Fruit fly (Drosophila melanogaster) whole organism, embryonic: Measurements from ENCODE around the gene Ugt316A1.

Experiments
- Blimp-1 ChIP-seq: fragments of 200-800 bp; sonication (Bioruptor generic); optimal IDR thresholded peaks from 3 replicates; lab custom pipeline; 2018; ENCODE audit warnings: missing biosample characterization, missing genetic modification characterization, mild to moderate bottlenecking, moderate library complexity, missing genetic modification reagents
- BtbVII ChIP-seq: fragments of 200-800 bp; sonication (Bioruptor generic); optimal IDR thresholded peaks from 3 replicates; lab custom pipeline; 2017; ENCODE audit warnings: missing biosample characterization, mild to moderate bottlenecking, missing genetic modification characterization
- CG10209 ChIP-seq: fragments of 200-800 bp; sonication (Bioruptor generic); optimal IDR thresholded peaks from 3 replicates; lab custom pipeline; 2017; ENCODE audit warnings: missing biosample characterization, mild to moderate bottlenecking, missing genetic modification characterization, missing genetic modification reagents
- CG10267 ChIP-seq: fragments of 200-800 bp; sonication (Bioruptor generic); optimal IDR thresholded peaks from 2 replicates; lab custom pipeline; 2018; ENCODE audit warnings: missing biosample characterization, mild to moderate bottlenecking, missing genetic modification characterization, moderate library complexity
- CG10431 ChIP-seq: fragments of 200-800 bp; sonication (Bioruptor generic); optimal IDR thresholded peaks from 3 replicates; lab custom pipeline; 2018; ENCODE audit warnings: missing biosample characterization, mild to moderate bottlenecking, missing genetic modification characterization
- CG10979 ChIP-seq: fragments of 200-800 bp; sonication (Bioruptor generic); optimal IDR thresholded peaks from 2 replicates; lab custom pipeline; 2018; ENCODE audit warnings: missing biosample characterization, mild to moderate bottlenecking, missing genetic modification characterization, moderate library complexity
- CG11085 ChIP-seq: fragments of 200-800 bp; sonication (Bioruptor generic); IDR thresholded peaks from 2 replicates; pipeline ENCODE4 v1.3.6; 2022; ENCODE audit warnings: missing biosample characterization, missing genetic modification characterization
- CG11504 ChIP-seq: fragments of 200-800 bp; sonication (Bioruptor generic); optimal IDR thresholded peaks from 3 replicates; lab custom pipeline; 2019; ENCODE audit warnings: missing biosample characterization, mild to moderate bottlenecking, missing genetic modification characterization, moderate library complexity
- CG13296 ChIP-seq: fragments of 200-800 bp; sonication (Bioruptor generic); optimal IDR thresholded peaks from 3 replicates; lab custom pipeline; 2018; ENCODE audit warnings: missing biosample characterization, mild to moderate bottlenecking, missing genetic modification characterization
- CG14710 ChIP-seq: fragments of 200-800 bp; sonication (Bioruptor generic); optimal IDR thresholded peaks from 3 replicates; lab custom pipeline; 2019; ENCODE audit warnings: missing biosample characterization, mild to moderate bottlenecking, missing genetic modification characterization, moderate library complexity
- CG15269 ChIP-seq: fragments of 200-800 bp; sonication (Bioruptor generic); optimal IDR thresholded peaks from 2 replicates; lab custom pipeline; 2018; ENCODE audit warnings: missing biosample characterization, mild to moderate bottlenecking, missing genetic modification characterization, moderate library complexity
- CG16815 ChIP-seq: fragments of 200-800 bp; sonication (Bioruptor generic); optimal IDR thresholded peaks from 3 replicates; lab custom pipeline; 2017; ENCODE audit warnings: missing biosample characterization, mild to moderate bottlenecking, missing genetic modification characterization
- CG1832 ChIP-seq: fragments of 200-800 bp; sonication (Bioruptor generic); optimal IDR thresholded peaks from 2 replicates; lab custom pipeline; 2017; ENCODE audit warnings: missing biosample characterization, mild to moderate bottlenecking, missing genetic modification characterization, inconsistent platforms
- CG18619 ChIP-seq: fragments of 200-800 bp; sonication (Bioruptor generic); optimal IDR thresholded peaks from 3 replicates; lab custom pipeline; 2017; ENCODE audit warnings: missing biosample characterization, mild to moderate bottlenecking, missing genetic modification characterization
- CG2202 ChIP-seq: fragments of 200-800 bp; sonication (Bioruptor generic); optimal IDR thresholded peaks from 2 replicates; lab custom pipeline; 2018; ENCODE audit warnings: missing biosample characterization, mild to moderate bottlenecking, missing genetic modification characterization
- CG2889 ChIP-seq: fragments of 200-800 bp; sonication (Bioruptor generic); IDR thresholded peaks from 3 replicates; pipeline ENCODE4 v1.3.6; 2022; ENCODE audit warnings: missing biosample characterization, missing genetic modification characterization
- CG30431 ChIP-seq: fragments of 200-800 bp; sonication (Bioruptor generic); optimal IDR thresholded peaks from 2 replicates; lab custom pipeline; 2017; ENCODE audit warnings: missing biosample characterization, missing genetic modification characterization
- CG6689 ChIP-seq: fragments of 200-800 bp; sonication (Bioruptor generic); IDR thresholded peaks from 2 replicates; pipeline ENCODE4 v1.3.6; 2022; ENCODE audit warnings: missing biosample characterization, missing genetic modification characterization
- CG6854 ChIP-seq: fragments of 200-800 bp; sonication (Bioruptor generic); optimal IDR thresholded peaks from 3 replicates; lab custom pipeline; 2017; ENCODE audit warnings: missing biosample characterization, mild to moderate bottlenecking, missing genetic modification characterization
- Dbx ChIP-seq: fragments of 200-800 bp; sonication (Bioruptor generic); IDR thresholded peaks from 3 replicates; pipeline ENCODE4 v1.3.6; 2022; ENCODE audit warnings: missing biosample characterization, missing genetic modification characterization
- Drgx ChIP-seq: fragments of 200-800 bp; sonication (Bioruptor generic); IDR thresholded peaks from 2 replicates; pipeline ENCODE4 v1.3.6; 2022; ENCODE audit warnings: missing biosample characterization, missing genetic modification characterization
- Fer2 ChIP-seq: fragments of 200-800 bp; sonication (Bioruptor generic); optimal IDR thresholded peaks from 2 replicates; lab custom pipeline; 2018; ENCODE audit warnings: missing biosample characterization, mild to moderate bottlenecking, missing genetic modification characterization, moderate library complexity
- Hr3 ChIP-seq: fragments of 200-800 bp; sonication (Bioruptor generic); optimal IDR thresholded peaks from 3 replicates; lab custom pipeline; 2016; ENCODE audit warnings: missing biosample characterization, missing genetic modification characterization
- Hr78 ChIP-seq, 2 experiments: fragments of 200-800 bp in 1 of 2; fragments of >200 bp in 1 of 2; sonication (Bioruptor generic) in 1 of 2; optimal IDR thresholded peaks; 2 replicates each; lab custom pipeline; 2017 to 2019; ENCODE audit warnings: missing biosample characterization in 2 of 2, missing genetic modification characterization in 2 of 2, mild to moderate bottlenecking in 1 of 2, moderate library complexity in 1 of 2
- Hsf ChIP-seq: fragments of 200-800 bp; sonication (Bioruptor generic); optimal IDR thresholded peaks from 3 replicates; lab custom pipeline; 2016; ENCODE audit warnings: missing biosample characterization, missing genetic modification characterization
- Nf-YB ChIP-seq: fragments of 200-800 bp; sonication (Bioruptor generic); optimal IDR thresholded peaks from 3 replicates; lab custom pipeline; 2019; ENCODE audit warnings: missing biosample characterization, mild to moderate bottlenecking, missing genetic modification characterization, moderate library complexity
- bcd ChIP-seq: fragments of 200-800 bp; sonication (Bioruptor generic); optimal IDR thresholded peaks from 2 replicates; lab custom pipeline; 2017; ENCODE audit warnings: missing biosample characterization, mild to moderate bottlenecking, missing genetic modification characterization
- cwo ChIP-seq: fragments of 200-800 bp; sonication (Bioruptor generic); optimal IDR thresholded peaks from 3 replicates; lab custom pipeline; 2017; ENCODE audit warnings: missing biosample characterization, missing genetic modification characterization, mild to moderate bottlenecking, moderate library complexity, missing genetic modification reagents
- dmrt11E ChIP-seq: fragments of 200-800 bp; sonication (Bioruptor generic); optimal IDR thresholded peaks from 3 replicates; lab custom pipeline; 2018; ENCODE audit warnings: missing biosample characterization, mild to moderate bottlenecking, missing genetic modification characterization, moderate library complexity
- fru ChIP-seq: fragments of >200 bp; optimal IDR thresholded peaks from 2 replicates; lab custom pipeline; 2017
- gem ChIP-seq: fragments of 200-800 bp; sonication (Bioruptor generic); optimal IDR thresholded peaks from 2 replicates; lab custom pipeline; 2019; ENCODE audit warnings: missing biosample characterization, mild to moderate bottlenecking, missing genetic modification characterization, moderate library complexity
- gsb-n ChIP-seq: fragments of 200-800 bp; sonication (Bioruptor generic); optimal IDR thresholded peaks from 3 replicates; lab custom pipeline; 2018; ENCODE audit warnings: missing biosample characterization, mild to moderate bottlenecking, missing genetic modification characterization
- insv ChIP-seq, 2 experiments: fragments of 200-800 bp; sonication (Bioruptor generic); optimal IDR thresholded peaks; 3 replicates each; lab custom pipeline; 2016 to 2018; ENCODE audit warnings: missing biosample characterization in 2 of 2, missing genetic modification characterization in 2 of 2
- jumu ChIP-seq: fragments of 200-800 bp; sonication (Bioruptor generic); optimal IDR thresholded peaks from 3 replicates; lab custom pipeline; 2016; ENCODE audit warnings: missing biosample characterization, missing genetic modification characterization
- lab ChIP-seq: fragments of 200-800 bp; sonication (Bioruptor generic); optimal IDR thresholded peaks from 3 replicates; lab custom pipeline; 2017; ENCODE audit warnings: missing biosample characterization, missing genetic modification characterization, mild to moderate bottlenecking, moderate library complexity, missing genetic modification reagents
- mam ChIP-seq: fragments of 200-800 bp; sonication (Bioruptor generic); optimal IDR thresholded peaks from 3 replicates; lab custom pipeline; 2016; ENCODE audit warnings: missing biosample characterization, missing genetic modification characterization
- nerfin-1 ChIP-seq: fragments of 200-800 bp; sonication (Bioruptor generic); optimal IDR thresholded peaks from 3 replicates; lab custom pipeline; 2019; ENCODE audit warnings: missing biosample characterization, mild to moderate bottlenecking, missing genetic modification characterization, moderate library complexity
- nerfin-2 ChIP-seq: fragments of 200-800 bp; sonication (Bioruptor generic); IDR thresholded peaks from 2 replicates; pipeline ENCODE4 v1.3.6; 2022; ENCODE audit warnings: missing biosample characterization, missing genetic modification characterization; ENCODE audit not compliant: partially characterized antibody
- nom ChIP-seq: fragments of 200-800 bp; sonication (Bioruptor generic); optimal IDR thresholded peaks from 2 replicates; lab custom pipeline; 2017; ENCODE audit warnings: missing biosample characterization, missing genetic modification characterization, mild to moderate bottlenecking, moderate library complexity, missing genetic modification reagents
- odd ChIP-seq: fragments of 200-800 bp; sonication (Bioruptor generic); optimal IDR thresholded peaks from 2 replicates; lab custom pipeline; 2017; ENCODE audit warnings: missing biosample characterization, mild to moderate bottlenecking, missing genetic modification characterization
- pan ChIP-seq, 4 experiments: fragments of >200 bp in 3 of 4; fragments of 200-800 bp in 1 of 4; sonication (Bioruptor generic) in 1 of 4; optimal IDR thresholded peaks in 3 of 4; IDR thresholded peaks in 1 of 4; 2 replicates each; pipeline versions ENCODE4 v1.3.6 to Lab custom; 2017 to 2022; ENCODE audit warnings: missing biosample characterization in 2 of 4, missing genetic modification characterization in 2 of 4, mixed read lengths in 1 of 4
- pita ChIP-seq: fragments of 200-800 bp; sonication (Bioruptor generic); optimal IDR thresholded peaks from 2 replicates; lab custom pipeline; 2017; ENCODE audit warnings: missing biosample characterization, mild to moderate bottlenecking, missing genetic modification characterization
- prd ChIP-seq, 3 experiments: fragments of >200 bp in 2 of 3; fragments of 200-800 bp in 1 of 3; sonication (Bioruptor generic) in 1 of 3; optimal IDR thresholded peaks in 2 of 3; IDR thresholded peaks in 1 of 3; 2 replicates in 2 of 3; 3 replicates in 1 of 3; pipeline versions ENCODE4 v1.3.6 to Lab custom; 2017 to 2022; ENCODE audit warnings: missing biosample characterization in 1 of 3, missing genetic modification characterization in 1 of 3
- sc ChIP-seq, 3 experiments: fragments of >200 bp in 2 of 3; fragments of 200-800 bp in 1 of 3; sonication (Bioruptor generic) in 1 of 3; optimal IDR thresholded peaks; 2 replicates in 2 of 3; 3 replicates in 1 of 3; lab custom pipeline; 2017; ENCODE audit warnings: mild to moderate bottlenecking in 1 of 3, missing biosample characterization in 1 of 3, missing genetic modification characterization in 1 of 3, missing genetic modification reagents in 1 of 3
- unpg ChIP-seq: fragments of 200-800 bp; sonication (Bioruptor generic); optimal IDR thresholded peaks from 3 replicates; lab custom pipeline; 2018; ENCODE audit warnings: missing biosample characterization, mild to moderate bottlenecking, missing genetic modification characterization, moderate library complexity

Ugt316A1 gene

dm6 chr3L:19087369-19088275 lies 25.0 kb upstream of the Ugt316A1 start (continued):
- TF ChIP-seq odd (GFP tag; lab: Kevin White, UChicago) (no peak), Hsf (GFP tag; lab: Kevin White, UChicago) (no peak), gem (tag; lab: Kevin White, UChicago) (peak; percentile 77), nerfin-2 (GFP tag; lab: Robert Waterston, UW) (no peak), mam (GFP tag; lab: Kevin White, UChicago) (no peak), fru (lab: Kevin White, UChicago) (no peak), CG16815 (GFP tag; lab: Kevin White, UChicago) (no peak), Blimp-1 (GFP tag; lab: Kevin White, UChicago) (peak; percentile 42), CG11085 (no peak), CG14710 (tag; lab: Kevin White, UChicago) (peak; percentile 35), pan (optimal IDR thresholded peaks at IDR 0.05; lab: Kevin White, UChicago) (no peak), pan (GFP tag; optimal IDR thresholded peaks at IDR 0.05 in 1 of 2, IDR thresholded peaks at IDR 0.05 in 1 of 2) (peak in 1 of 2 experiments; percentile 44), CG10267 (tag; lab: Kevin White, UChicago) (peak; percentile 46), Hr78 (GFP tag; optimal IDR thresholded peaks at IDR 0.05; lab: Kevin White, UChicago) (no peak), bcd (GFP tag; lab: Kevin White, UChicago) (peak; percentile 17), dmrt11E (tag; lab: Kevin White, UChicago) (peak; percentile 19), gsb-n (tag; lab: Kevin White, UChicago) (peak; percentile 18), CG10209 (GFP tag; lab: Kevin White, UChicago) (peak; percentile 44), CG2202 (tag; lab: Kevin White, UChicago) (no peak), Dbx (GFP tag; lab: Robert Waterston, UW) (0 out of 3 replicates have a peak, but pooled peaks have one; percentile 35), Fer2 (tag; lab: Kevin White, UChicago) (no peak), CG18619 (GFP tag; lab: Kevin White, UChicago) (peak; percentile 21), CG1832 (GFP tag; lab: Kevin White, UChicago) (peak; percentile 12), CG6854 (GFP tag; lab: Kevin White, UChicago) (no peak), CG13296 (no peak), jumu (no peak), Hr3 (peak; percentile 10), sc (optimal IDR thresholded peaks at IDR 0.05; lab: Kevin White, UChicago) (no peak), sc (GFP tag; optimal IDR thresholded peaks at IDR 0.05; lab: Kevin White, UChicago) (peak; percentile 6), nerfin-1 (tag; lab: Kevin White, UChicago) (no peak), prd (optimal IDR thresholded peaks at IDR 0.05; lab: Kevin White, UChicago) (no peak), prd (GFP tag; IDR thresholded peaks at IDR 0.05; lab: Robert Waterston, UW) (no peak), Nf-YB (peak; percentile 19), CG30431 (GFP tag; lab: Kevin White, UChicago) (no peak), CG11504 (tag; lab: Kevin White, UChicago) (peak; percentile 61), lab (peak; percentile 69), nom (GFP tag; lab: Kevin White, UChicago) (no peak), CG15269 (tag; lab: Kevin White, UChicago) (peak; percentile 38), Drgx (GFP tag; lab: Robert Waterston, UW) (no peak), CG6689 (GFP tag; lab: Robert Waterston, UW) (peak; percentile 25; the same call in 1 of the 2 replicates), CG10979 (tag; lab: Kevin White, UChicago) (peak; percentile 51), insv (GFP tag; optimal IDR thresholded peaks at IDR 0.05; lab: Kevin White, UChicago) (no peak), unpg (GFP tag; lab: Kevin White, UChicago) (peak; percentile 40), BtbVII (GFP tag; lab: Kevin White, UChicago) (peak; percentile 39), pita (GFP tag; lab: Kevin White, UChicago) (no peak), CG10431 (GFP tag; lab: Kevin White, UChicago) (no peak), cwo (GFP tag; lab: Kevin White, UChicago) (peak; percentile 26), CG2889 (GFP tag; lab: Robert Waterston, UW) (no peak)
